Worm (Caenorhabditis elegans) whole organism, late embryonic: ENCODE data around the gene E02H4.2.
A peak's percentile ranks its signal among the peaks of the same experiment; 100 is the strongest.

Source experiments
- F13H6.1 ChIP-seq: sonication (generic microtip); optimal IDR thresholded peaks from 2 replicates; lab custom pipeline; 2016; ENCODE audit warnings: missing genetic modification characterization, missing compliant biosample characterization
- ama-1 ChIP-seq: fragments of 150-350 bp; optimal IDR thresholded peaks from 2 replicates; lab custom pipeline; 2014
- ceh-14 ChIP-seq: sonication (generic microtip); optimal IDR thresholded peaks from 2 replicates; lab custom pipeline; 2016; ENCODE audit warnings: missing genotype, missing genetic modification characterization, missing compliant biosample characterization
- ceh-18 ChIP-seq: sonication (generic microtip); optimal IDR thresholded peaks from 2 replicates; lab custom pipeline; 2016; ENCODE audit warnings: missing genetic modification characterization, missing compliant biosample characterization
- ceh-22 ChIP-seq: sonication (generic microtip); optimal IDR thresholded peaks from 2 replicates; lab custom pipeline; 2017; ENCODE audit warnings: missing biosample characterization, missing genetic modification characterization
- ceh-24 ChIP-seq: sonication (generic microtip); optimal IDR thresholded peaks from 2 replicates; lab custom pipeline; 2016; ENCODE audit warnings: mild to moderate bottlenecking, missing genetic modification characterization, missing compliant biosample characterization
- ceh-34 ChIP-seq: sonication (generic microtip); optimal IDR thresholded peaks from 2 replicates; lab custom pipeline; 2016; ENCODE audit warnings: mild to moderate bottlenecking, missing genetic modification characterization, missing compliant biosample characterization
- ceh-48 ChIP-seq: sonication (generic microtip); optimal IDR thresholded peaks from 2 replicates; lab custom pipeline; 2016; ENCODE audit warnings: missing genetic modification characterization, inconsistent platforms, missing compliant biosample characterization
- elt-2 ChIP-seq: sonication (generic microtip); optimal IDR thresholded peaks from 2 replicates; lab custom pipeline; 2016; ENCODE audit warnings: missing genetic modification reagents, missing genetic modification characterization, missing compliant biosample characterization
- fkh-10 ChIP-seq: fragments of 150-350 bp; optimal IDR thresholded peaks from 2 replicates; lab custom pipeline; 2014; ENCODE audit warnings: missing biosample characterization, missing genetic modification reagents, missing genetic modification characterization
- fkh-6 ChIP-seq: sonication (generic microtip); optimal IDR thresholded peaks from 2 replicates; lab custom pipeline; 2016; ENCODE audit warnings: missing genetic modification characterization, missing compliant biosample characterization
- gmeb-2 ChIP-seq: sonication (generic microtip); optimal IDR thresholded peaks from 2 replicates; lab custom pipeline; 2016; ENCODE audit warnings: missing genetic modification characterization, inconsistent platforms, missing compliant biosample characterization
- hlh-6 ChIP-seq: sonication (generic microtip); optimal IDR thresholded peaks from 2 replicates; lab custom pipeline; 2016; ENCODE audit warnings: missing genotype, missing genetic modification characterization, missing compliant biosample characterization
- hlh-8 ChIP-seq: sonication (generic microtip); optimal IDR thresholded peaks from 2 replicates; lab custom pipeline; 2016; ENCODE audit warnings: missing genotype, missing genetic modification characterization, missing compliant biosample characterization
- lim-6 ChIP-seq: sonication (generic microtip); optimal IDR thresholded peaks from 2 replicates; lab custom pipeline; 2016; ENCODE audit warnings: missing genetic modification characterization, missing compliant biosample characterization
- lin-11 ChIP-seq: fragments of 200-800 bp; sonication (Bioruptor generic); optimal IDR thresholded peaks from 2 replicates; lab custom pipeline; 2018; ENCODE audit warnings: mild to moderate bottlenecking, missing genetic modification characterization, missing compliant biosample characterization
- madf-2 ChIP-seq: sonication (generic microtip); optimal IDR thresholded peaks from 2 replicates; lab custom pipeline; 2017; ENCODE audit warnings: missing genetic modification characterization, missing compliant biosample characterization
- mec-3 ChIP-seq: sonication (generic microtip); optimal IDR thresholded peaks from 2 replicates; lab custom pipeline; 2016; ENCODE audit warnings: borderline replicate concordance, missing genetic modification characterization, missing compliant biosample characterization
- nfya-1 ChIP-seq: sonication (generic microtip); optimal IDR thresholded peaks from 2 replicates; lab custom pipeline; 2017; ENCODE audit warnings: missing genetic modification characterization, mild to moderate bottlenecking, missing compliant biosample characterization, antibody characterized with exemption, moderate library complexity
- nhr-11 ChIP-seq: fragments of 150-350 bp; optimal IDR thresholded peaks from 2 replicates; lab custom pipeline; 2014; ENCODE audit warnings: missing biosample characterization, missing genetic modification characterization
- nhr-232 ChIP-seq: sonication (generic microtip); optimal IDR thresholded peaks from 2 replicates; lab custom pipeline; 2016; ENCODE audit warnings: missing genetic modification characterization, missing compliant biosample characterization
- npax-4 ChIP-seq: sonication (generic microtip); optimal IDR thresholded peaks from 2 replicates; lab custom pipeline; 2016; ENCODE audit warnings: missing genetic modification characterization, missing compliant biosample characterization
- pat-9 ChIP-seq: fragments of 200-800 bp; sonication (Bioruptor generic); optimal IDR thresholded peaks from 2 replicates; lab custom pipeline; 2018; ENCODE audit warnings: mild to moderate bottlenecking, missing genetic modification characterization, moderate library complexity, missing compliant biosample characterization
- pax-1 ChIP-seq: fragments of 150-350 bp; optimal IDR thresholded peaks from 2 replicates; lab custom pipeline; 2014; ENCODE audit warnings: missing biosample characterization, missing genetic modification characterization
- pha-2 ChIP-seq: sonication (generic microtip); optimal IDR thresholded peaks from 2 replicates; lab custom pipeline; 2017; ENCODE audit warnings: mild to moderate bottlenecking, missing genetic modification characterization, missing compliant biosample characterization
- pqm-1 ChIP-seq: sonication (generic microtip); optimal IDR thresholded peaks from 2 replicates; lab custom pipeline; 2016; ENCODE audit warnings: missing genetic modification characterization, missing compliant biosample characterization
- rnt-1 ChIP-seq: sonication (generic microtip); optimal IDR thresholded peaks from 2 replicates; lab custom pipeline; 2016; ENCODE audit warnings: missing genetic modification characterization, missing compliant biosample characterization
- sdc-2 ChIP-seq: sonication (generic microtip); optimal IDR thresholded peaks from 2 replicates; lab custom pipeline; 2016; ENCODE audit warnings: missing genotype, missing genetic modification characterization, missing compliant biosample characterization
- sox-2 ChIP-seq: fragments of 200-800 bp; sonication (Bioruptor generic); IDR thresholded peaks from 2 replicates; pipeline ENCODE4 v1.3.6; 2022; ENCODE audit warnings: missing genetic modification reagents, missing genetic modification characterization, missing compliant biosample characterization
- sox-4 ChIP-seq: sonication (generic microtip); optimal IDR thresholded peaks from 2 replicates; lab custom pipeline; 2017; ENCODE audit warnings: mild to moderate bottlenecking, missing genetic modification characterization, inconsistent platforms, missing compliant biosample characterization
- syd-9 ChIP-seq: sonication (generic microtip); optimal IDR thresholded peaks from 2 replicates; lab custom pipeline; 2016; ENCODE audit warnings: mild to moderate bottlenecking, missing genetic modification characterization, moderate library complexity, missing compliant biosample characterization
- tbx-2 ChIP-seq: sonication (generic microtip); optimal IDR thresholded peaks from 2 replicates; lab custom pipeline; 2016; ENCODE audit warnings: missing genetic modification characterization, missing compliant biosample characterization
- ttx-3 ChIP-seq: sonication (generic microtip); optimal IDR thresholded peaks from 2 replicates; lab custom pipeline; 2016; ENCODE audit warnings: missing genetic modification reagents, missing genetic modification characterization, missing compliant biosample characterization
- unc-3 ChIP-seq, 2 experiments: fragments of 200-800 bp in 1 of 2; sonication (Bioruptor generic) in 1 of 2; sonication (generic microtip) in 1 of 2; conservative IDR thresholded peaks in 1 of 2; optimal IDR thresholded peaks in 1 of 2; 2 replicates each; pipeline versions ENCODE4 v1.3.6 to Lab custom; 2016 to 2022; ENCODE audit warnings: missing compliant biosample characterization in 2 of 2, missing genetic modification characterization in 2 of 2, missing genetic modification reagents in 1 of 2
- unc-55 ChIP-seq: sonication (generic microtip); optimal IDR thresholded peaks from 2 replicates; lab custom pipeline; 2017; ENCODE audit warnings: missing biosample characterization, missing genetic modification reagents, missing genetic modification characterization
- zip-5 ChIP-seq: sonication (generic microtip); optimal IDR thresholded peaks from 2 replicates; lab custom pipeline; 2016; ENCODE audit warnings: missing genetic modification characterization, missing compliant biosample characterization

E02H4.2 gene

DNA sequence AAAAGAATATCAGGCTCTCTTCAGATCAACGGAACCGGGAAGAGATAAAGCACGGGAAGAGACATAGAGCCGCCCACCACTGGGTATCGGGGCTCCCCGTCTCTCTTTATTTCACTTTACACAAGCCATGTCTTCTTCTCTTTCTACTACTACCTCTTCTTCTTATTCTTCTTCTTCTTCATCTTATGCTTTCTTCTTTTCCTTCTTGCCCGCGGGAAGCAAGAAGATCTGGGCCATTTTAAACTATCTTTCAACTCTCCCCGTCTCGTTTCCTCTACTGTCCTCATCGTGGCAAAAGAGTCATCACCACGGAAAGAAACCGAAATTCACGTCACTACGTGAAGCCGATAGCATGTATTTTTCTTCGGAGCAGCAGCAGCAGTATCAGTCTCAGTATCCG lies 11.2 kb upstream of the E02H4.2 start:
- TF ChIP-seq syd-9 (tag; lab: Kevin White, UChicago) (peak; percentile 12), F13H6.1 (no peak), ceh-34 (tag; lab: Kevin White, UChicago) (peak; percentile 44), pat-9 (tag; lab: Kevin White, UChicago) (peak; percentile 20), tbx-2 (peak; percentile 30), rnt-1 (tag; lab: Kevin White, UChicago) (peak; percentile 56), sox-4 (tag; lab: Kevin White, UChicago) (no peak), unc-55 (peak; percentile 65), ceh-18 (tag; lab: Kevin White, UChicago) (peak; percentile 90), nfya-1 (tag; lab: Kevin White, UChicago) (peak; percentile 12)

DNA sequence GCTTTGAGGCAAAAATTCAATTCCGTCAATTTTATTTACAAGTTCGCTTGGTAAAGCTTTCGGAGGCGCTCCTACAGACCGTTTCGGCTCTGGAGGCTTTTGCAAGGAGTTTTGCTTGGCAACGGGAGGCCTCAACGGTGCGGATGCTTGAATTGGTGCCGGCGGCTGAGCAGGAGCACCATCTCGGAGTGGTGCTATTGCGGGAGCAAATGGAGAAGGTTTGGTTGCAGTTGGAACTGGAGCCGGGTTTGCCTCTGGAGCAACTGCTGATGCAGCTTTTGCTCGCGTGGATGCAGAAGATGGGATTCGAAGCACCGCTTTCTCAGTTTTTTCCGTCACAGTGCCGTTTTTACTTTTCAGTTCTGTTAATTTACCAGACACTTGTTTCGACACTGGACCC lies 8.6 kb upstream of the E02H4.2 start:
- TF ChIP-seq fkh-6 (no peak), mec-3 (peak; percentile 44), ttx-3 (tag; lab: Kevin White, UChicago) (no peak)

ce11 chrX:14287888-14288287 lies 6.5 kb upstream of the E02H4.2 start:
- TF ChIP-seq rnt-1 (tag; lab: Kevin White, UChicago) (peak; percentile 98), ceh-18 (tag; lab: Kevin White, UChicago) (peak; percentile 74), ceh-24 (no peak), unc-55 (peak; percentile 76), gmeb-2 (tag; lab: Kevin White, UChicago) (no peak), fkh-6 (no peak), unc-3 (GFP tag; conservative IDR thresholded peaks at IDR 0.05; lab: Robert Waterston, UW) (no peak), unc-3 (tag; optimal IDR thresholded peaks at IDR 0.05; lab: Kevin White, UChicago) (no peak), tbx-2 (peak; percentile 6), mec-3 (no peak)

DNA sequence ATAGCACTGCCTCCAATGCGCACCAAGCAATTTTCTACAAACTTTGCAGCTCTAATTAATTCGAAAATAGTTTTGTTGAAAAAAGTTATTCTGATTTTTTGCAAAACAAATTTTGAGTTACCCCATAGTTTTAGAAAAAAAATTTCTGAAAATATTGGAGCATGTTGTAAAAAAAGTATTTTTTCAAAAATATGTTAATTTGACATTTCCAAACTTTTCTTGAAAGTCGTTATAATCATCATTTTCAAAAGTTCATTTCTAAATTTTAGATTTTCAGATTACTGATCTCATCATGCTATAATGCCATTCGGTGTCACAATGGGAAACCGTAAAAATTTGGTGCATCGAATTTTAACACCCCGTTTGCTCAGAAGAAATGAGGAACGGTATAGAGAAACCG lies 13.6 kb downstream of the E02H4.2 start, which contains the start of gene del-1:
Gene del-1, plus strand, starts transcription at position 301 of the 400 bp plus-strand sequence.
- TF ChIP-seq lin-11 (tag; lab: Kevin White, UChicago) (no peak), ama-1 (lab: Kevin White, UChicago) (no peak), tbx-2 (no peak), ceh-18 (tag; lab: Kevin White, UChicago) (no peak), madf-2 (no peak), sox-4 (tag; lab: Kevin White, UChicago) (no peak), ceh-22 (tag; lab: Kevin White, UChicago) (no peak), hlh-6 (no peak), pax-1 (no peak), pha-2 (tag; lab: Kevin White, UChicago) (no peak), lim-6 (tag; lab: Kevin White, UChicago) (no peak), ceh-14 (tag; lab: Kevin White, UChicago) (no peak), npax-4 (tag; lab: Kevin White, UChicago) (no peak), unc-55 (no peak), zip-5 (tag; lab: Kevin White, UChicago) (no peak), sdc-2 (no peak), elt-2 (tag; lab: Kevin White, UChicago) (no peak), rnt-1 (tag; lab: Kevin White, UChicago) (no peak)

- TF ChIP-seq nhr-11 (tag; lab: Kevin White, UChicago) = no peak
- no peak for TF ChIP-seq lin-11 (tag; lab: Kevin White, UChicago)
- no peak for TF ChIP-seq sox-2
- no peak for TF ChIP-seq pqm-1 (tag; lab: Kevin White, UChicago)
- TF ChIP-seq hlh-6 = no peak
These were observed 14.3 kb downstream of the E02H4.2 start for ce11 chrX:14267170-14267569.

- TF ChIP-seq pat-9 (tag; lab: Kevin White, UChicago) (no peak), lin-11 (tag; lab: Kevin White, UChicago) (no peak), hlh-8 (tag; lab: Kevin White, UChicago) (no peak), nhr-232 (tag; lab: Kevin White, UChicago) (no peak), ceh-48 (tag; lab: Kevin White, UChicago) (no peak), fkh-10 (GFP tag; lab: Kevin White, UChicago) (no peak)
These were observed 18.0 kb downstream of the E02H4.2 start, which contains the start of gene E02H4.8 for ce11 chrX:14263473-14263872. TSS of gene E02H4.8 (minus strand) at chrX:14263573.
